Worm (Caenorhabditis elegans) whole organism, early embryonic: ENCODE results near the gene fbxb-34.

Experiments
- B0310.2 ChIP-seq: sonication (generic microtip); optimal IDR thresholded peaks from 2 replicates; lab custom pipeline; 2016; ENCODE audit warnings: mild to moderate bottlenecking, missing genetic modification characterization, missing compliant biosample characterization
- F13C5.2 ChIP-seq: sonication (generic microtip); optimal IDR thresholded peaks from 2 replicates; lab custom pipeline; 2017; ENCODE audit warnings: mild to moderate bottlenecking, missing genetic modification characterization, inconsistent platforms, missing compliant biosample characterization
- ama-1 ChIP-seq: fragments of 150-350 bp; optimal IDR thresholded peaks from 2 replicates; lab custom pipeline; 2014
- ceh-13 ChIP-seq: fragments of 200-800 bp; sonication (Bioruptor generic); optimal IDR thresholded peaks from 2 replicates; lab custom pipeline; 2018; ENCODE audit warnings: mild to moderate bottlenecking, missing genetic modification characterization, missing compliant biosample characterization
- ceh-36 ChIP-seq: sonication (generic microtip); optimal IDR thresholded peaks from 2 replicates; lab custom pipeline; 2016; ENCODE audit warnings: missing genetic modification characterization, inconsistent platforms, missing compliant biosample characterization
- pes-1 ChIP-seq: fragments of 200-800 bp; sonication (Bioruptor generic); IDR thresholded peaks from 2 replicates; pipeline ENCODE4 v1.3.6; 2022; ENCODE audit warnings: missing genetic modification reagents, missing genetic modification characterization, missing compliant biosample characterization
- sea-1 ChIP-seq: fragments of 200-800 bp; sonication (Bioruptor generic); conservative IDR thresholded peaks from 2 replicates; pipeline ENCODE4 v1.3.6; 2022; ENCODE audit warnings: missing genetic modification characterization, missing compliant biosample characterization
- tbx-11 ChIP-seq: fragments of 200-800 bp; sonication (Bioruptor generic); IDR thresholded peaks from 2 replicates; pipeline ENCODE4 v1.3.6; 2022; ENCODE audit warnings: missing genetic modification characterization, missing compliant biosample characterization
- tbx-37 ChIP-seq: fragments of 200-800 bp; sonication (Bioruptor generic); conservative IDR thresholded peaks from 2 replicates; pipeline ENCODE4 v1.3.6; 2022; ENCODE audit warnings: missing genetic modification reagents, missing genetic modification characterization, missing compliant biosample characterization

ce11 chrII:582649-583048 lies 5.0 kb upstream of the fbxb-34 start, which contains the start of gene fbxb-14:
- TF ChIP-seq tbx-11 (no peak), ama-1 (lab: Kevin White, UChicago) (no peak), pes-1 (GFP tag; lab: Robert Waterston, UW) (no peak), tbx-37 (GFP tag; lab: Robert Waterston, UW) (no peak), ceh-13 (no peak), sea-1 (GFP tag; lab: Robert Waterston, UW) (no peak), ceh-36 (no peak), F13C5.2 (tag; lab: Kevin White, UChicago) (no peak), B0310.2 (no peak)
